Fruit fly (Drosophila melanogaster) whole organism, adult: ENCODE data around the gene CG31922.

ENCODE experiments used
- CG11617 ChIP-seq: fragments of 200-800 bp; sonication (Bioruptor generic); optimal IDR thresholded peaks from 2 replicates; lab custom pipeline; 2017; ENCODE audit warnings: mild to moderate bottlenecking, missing biosample characterization, missing genetic modification reagents, missing genetic modification characterization
- CG1620 ChIP-seq: fragments of 200-800 bp; sonication (Bioruptor generic); optimal IDR thresholded peaks from 2 replicates; lab custom pipeline; 2016; ENCODE audit warnings: missing biosample characterization, missing genetic modification characterization
- CG5204 ChIP-seq: fragments of 200-800 bp; sonication (Bioruptor generic); optimal IDR thresholded peaks from 2 replicates; lab custom pipeline; 2016; ENCODE audit warnings: missing biosample characterization, missing genetic modification characterization
- CG7045 ChIP-seq: fragments of 200-800 bp; sonication (Bioruptor generic); optimal IDR thresholded peaks from 2 replicates; lab custom pipeline; 2017; ENCODE audit warnings: missing biosample characterization, mild to moderate bottlenecking, missing genetic modification characterization
- Clk ChIP-seq: fragments of 200-800 bp; sonication (Bioruptor generic); optimal IDR thresholded peaks from 2 replicates; lab custom pipeline; 2017; ENCODE audit warnings: missing biosample characterization, missing genetic modification characterization
- Crg-1 ChIP-seq: fragments of 200-800 bp; sonication (Bioruptor generic); optimal IDR thresholded peaks from 2 replicates; lab custom pipeline; 2016; ENCODE audit warnings: missing biosample characterization, missing genetic modification characterization
- Hr96 ChIP-seq: fragments of 200-800 bp; sonication (Bioruptor generic); optimal IDR thresholded peaks from 2 replicates; lab custom pipeline; 2016; ENCODE audit warnings: missing biosample characterization, missing genetic modification characterization
- Mnt ChIP-seq: fragments of 200-800 bp; sonication (Bioruptor generic); optimal IDR thresholded peaks from 2 replicates; lab custom pipeline; 2016; ENCODE audit warnings: missing biosample characterization, mild to moderate bottlenecking, missing genetic modification characterization
- bab1 ChIP-seq: fragments of 200-800 bp; sonication (Bioruptor generic); optimal IDR thresholded peaks from 3 replicates; lab custom pipeline; 2019; ENCODE audit warnings: missing biosample characterization, mild to moderate bottlenecking, missing genetic modification characterization, moderate library complexity
- cic ChIP-seq: fragments of 200-800 bp; sonication (Bioruptor generic); optimal IDR thresholded peaks from 2 replicates; lab custom pipeline; 2017; ENCODE audit warnings: missing biosample characterization, mild to moderate bottlenecking, missing genetic modification characterization, moderate library complexity
- cnc ChIP-seq, 2 experiments: fragments of >200 bp; optimal IDR thresholded peaks; 2 replicates each; lab custom pipeline; 2017
- kay ChIP-seq: fragments of 200-800 bp; sonication (Bioruptor generic); peaks from one replicate; lab custom pipeline; 2016; ENCODE audit warnings: missing biosample characterization, missing genetic modification characterization, borderline replicate concordance
- ovo ChIP-seq: fragments of 200-800 bp; sonication (Bioruptor generic); optimal IDR thresholded peaks from 2 replicates; lab custom pipeline; 2016; ENCODE audit warnings: missing biosample characterization, missing genetic modification characterization
- pad ChIP-seq: fragments of 200-800 bp; sonication (Bioruptor generic); optimal IDR thresholded peaks from 3 replicates; lab custom pipeline; 2017; ENCODE audit warnings: missing biosample characterization, missing genetic modification characterization, mild to moderate bottlenecking, moderate library complexity, missing genetic modification reagents
- tj ChIP-seq: fragments of 200-800 bp; sonication (Bioruptor generic); optimal IDR thresholded peaks from 3 replicates; lab custom pipeline; 2017; ENCODE audit warnings: missing biosample characterization, mild to moderate bottlenecking, missing genetic modification characterization, moderate library complexity
- toe ChIP-seq: fragments of 200-800 bp; sonication (Bioruptor generic); optimal IDR thresholded peaks from 2 replicates; lab custom pipeline; 2016; ENCODE audit warnings: missing biosample characterization, missing genetic modification characterization

The CG31922 gene

DNA sequence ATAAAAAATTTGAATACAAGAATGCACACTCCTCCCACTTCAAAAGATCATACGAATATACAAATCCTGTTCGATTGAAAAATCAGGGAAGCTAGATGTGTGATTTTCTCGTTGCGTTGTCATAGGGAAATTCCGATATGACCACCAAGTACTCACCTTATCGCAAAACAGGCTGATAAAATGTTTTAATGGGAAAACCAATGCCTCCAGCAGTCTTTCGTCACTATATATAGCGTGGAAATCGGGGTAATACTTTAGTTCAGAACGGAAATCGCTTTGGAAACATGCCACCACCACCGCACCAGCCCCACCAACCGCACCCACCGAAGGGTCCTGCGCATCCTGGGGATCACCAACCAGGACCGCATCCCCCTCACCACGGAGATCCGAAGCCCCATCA is 29.2 kb downstream of the CG31922 start, which contains the start of the genes CG5139 and CG43348:
Gene CG5139 (minus strand): TSS at position 101 of the 400 bp plus-strand sequence.
Gene CG43348 (plus strand): TSS at position 247 of the 400 bp plus-strand sequence.
- TF ChIP-seq pad (GFP tag; lab: Kevin White, UChicago), result no peak
- no peak for TF ChIP-seq CG1620 (GFP tag; lab: Kevin White, UChicago)
- TF ChIP-seq CG11617 (GFP tag; lab: Kevin White, UChicago), result no peak
- no peak for TF ChIP-seq CG5204 (GFP tag; lab: Kevin White, UChicago)
- no peak for TF ChIP-seq cic (GFP tag; lab: Kevin White, UChicago)
- TF ChIP-seq Crg-1 (GFP tag; lab: Kevin White, UChicago), result no peak
- TF ChIP-seq CG7045 (GFP tag; lab: Kevin White, UChicago), result no peak

- TF ChIP-seq kay (GFP tag; lab: Kevin White, UChicago) (peak; percentile 75), Hr96 (GFP tag; lab: Kevin White, UChicago) (no peak)
Measured at dm6 chr2L:1199912-1200721, 30.1 kb downstream of the CG31922 start, which contains the start of the genes CG43349 and CG5011. TSS of gene CG43349 (plus strand) at chr2L:1200205. TSS of gene CG5011 (plus strand) at chr2L:1200671.

DNA sequence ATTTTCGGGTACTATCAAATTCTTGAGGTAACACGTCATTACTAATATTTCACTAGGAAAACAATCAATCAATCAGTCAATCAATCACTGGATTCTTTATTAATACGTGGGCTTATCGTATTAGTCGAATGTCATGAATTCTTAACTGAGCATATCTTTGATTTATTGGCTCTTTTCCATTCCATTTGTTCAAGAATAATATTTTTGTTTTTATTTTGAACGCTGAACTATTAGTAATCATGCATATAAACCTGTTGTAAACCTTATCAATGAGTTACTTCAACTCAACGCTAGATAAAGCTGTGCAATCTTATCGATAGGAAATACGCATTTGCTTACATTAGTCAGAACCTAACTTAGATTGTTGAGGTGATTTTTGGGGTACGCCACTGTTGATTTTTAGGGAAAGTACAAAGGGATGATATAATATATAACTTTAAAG is 31.4 kb downstream of the CG31922 start:
- TF ChIP-seq kay (GFP tag; lab: Kevin White, UChicago) (peak; percentile 83), cic (GFP tag; lab: Kevin White, UChicago) (peak; percentile 38), CG11617 (GFP tag; lab: Kevin White, UChicago) (no peak)

- no peak for TF ChIP-seq CG5204 (GFP tag; lab: Kevin White, UChicago)
- TF ChIP-seq cic (GFP tag; lab: Kevin White, UChicago), result no peak
- TF ChIP-seq Crg-1 (GFP tag; lab: Kevin White, UChicago), result no peak
- no peak for TF ChIP-seq ovo (GFP tag; lab: Kevin White, UChicago)
- TF ChIP-seq toe (GFP tag; lab: Kevin White, UChicago), result no peak
- TF ChIP-seq Hr96 (GFP tag; lab: Kevin White, UChicago), result no peak
- no peak for TF ChIP-seq cnc (optimal IDR thresholded peaks at IDR 0.05; lab: Kevin White, UChicago)
- no peak for TF ChIP-seq CG7045 (GFP tag; lab: Kevin White, UChicago)
- no peak for TF ChIP-seq kay (GFP tag; lab: Kevin White, UChicago)
- TF ChIP-seq tj, result no peak
Measured at dm6 chr2L:1202445-1202844, 32.5 kb downstream of the CG31922 start.

dm6 chr2L:1203915-1204314 is 33.9 kb downstream of the CG31922 start, which contains the start of gene CG14342:
TSS of gene CG14342 (plus strand) at chr2L:1204215.
- TF ChIP-seq cic (GFP tag; lab: Kevin White, UChicago) (no peak), kay (GFP tag; lab: Kevin White, UChicago) (no peak), Crg-1 (GFP tag; lab: Kevin White, UChicago) (no peak), CG5204 (GFP tag; lab: Kevin White, UChicago) (no peak), bab1 (GFP tag; lab: Kevin White, UChicago) (no peak), CG1620 (GFP tag; lab: Kevin White, UChicago) (no peak), toe (GFP tag; lab: Kevin White, UChicago) (no peak), Mnt (GFP tag; lab: Kevin White, UChicago) (no peak), Hr96 (GFP tag; lab: Kevin White, UChicago) (no peak), CG11617 (GFP tag; lab: Kevin White, UChicago) (no peak)

DNA sequence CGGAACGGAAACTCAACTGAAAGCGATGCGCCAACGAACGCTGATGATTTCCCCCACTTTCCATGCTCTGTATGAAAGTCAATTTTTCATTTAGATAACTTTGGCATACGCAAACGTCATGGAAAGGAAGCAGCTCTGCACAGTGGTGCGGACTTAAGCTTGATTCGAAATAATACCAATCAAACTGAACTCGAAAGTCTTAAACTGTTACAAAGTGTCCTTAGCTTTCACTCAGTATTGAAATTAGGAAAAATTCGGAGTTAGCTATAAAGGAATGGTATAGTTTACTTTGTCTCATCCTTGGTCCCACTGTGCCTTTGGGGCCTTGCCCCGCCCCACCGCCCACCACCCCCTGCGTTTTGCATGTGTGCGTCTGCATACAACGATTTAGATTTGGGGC is 37.5 kb downstream of the CG31922 start:
- TF ChIP-seq cnc (optimal IDR thresholded peaks at IDR 0.05; lab: Kevin White, UChicago) (no peak), toe (GFP tag; lab: Kevin White, UChicago) (no peak)

DNA sequence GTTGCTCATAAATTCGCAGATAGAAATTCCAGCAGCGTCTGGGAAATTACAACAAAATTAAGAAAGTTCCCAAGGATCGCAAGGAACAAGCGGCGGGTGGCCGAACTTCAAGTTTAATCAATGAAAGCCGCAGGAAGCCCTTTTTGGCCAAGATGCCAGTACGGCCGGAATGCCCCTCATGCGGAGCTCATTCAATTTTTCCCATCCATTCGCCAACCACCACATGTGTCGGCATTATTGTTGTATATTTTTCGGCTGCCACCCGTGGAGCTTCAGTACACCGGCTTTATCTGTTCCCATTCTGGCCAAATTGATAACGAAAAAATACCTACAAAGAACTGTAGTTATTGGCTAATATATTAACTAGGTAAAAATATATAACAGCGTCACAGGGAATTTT is 41.5 kb downstream of the CG31922 start:
- TF ChIP-seq CG1620 (GFP tag; lab: Kevin White, UChicago), result no peak
- no peak for TF ChIP-seq cic (GFP tag; lab: Kevin White, UChicago)
- TF ChIP-seq tj, result no peak
- no peak for TF ChIP-seq CG5204 (GFP tag; lab: Kevin White, UChicago)

- TF ChIP-seq toe (GFP tag; lab: Kevin White, UChicago) (no peak), kay (GFP tag; lab: Kevin White, UChicago) (no peak), CG5204 (GFP tag; lab: Kevin White, UChicago) (no peak), Hr96 (GFP tag; lab: Kevin White, UChicago) (no peak)
Measured at dm6 chr2L:1213587-1213986, 43.6 kb downstream of the CG31922 start.

dm6 chr2L:1214465-1214864 is 44.5 kb downstream of the CG31922 start:
- TF ChIP-seq pad (GFP tag; lab: Kevin White, UChicago), result no peak
- no peak for TF ChIP-seq CG11617 (GFP tag; lab: Kevin White, UChicago)
- TF ChIP-seq Clk (GFP tag; lab: Kevin White, UChicago), result no peak
